Fruit fly (Drosophila melanogaster) whole organism, embryonic: ENCODE measurements around the gene CG5068.
A peak's percentile ranks its signal among the peaks of the same experiment; 100 is the strongest.

ENCODE experiments used
- Antp ChIP-seq: fragments of 200-800 bp; sonication (Bioruptor generic); optimal IDR thresholded peaks from 3 replicates; lab custom pipeline; 2016; ENCODE audit warnings: missing biosample characterization, missing genetic modification characterization
- Bdp1 ChIP-seq: fragments of 200-800 bp; sonication (Bioruptor generic); optimal IDR thresholded peaks from 3 replicates; lab custom pipeline; 2016; ENCODE audit warnings: missing biosample characterization, missing genetic modification characterization
- C15 ChIP-seq: fragments of 200-800 bp; sonication (Bioruptor generic); IDR thresholded peaks from 3 replicates; pipeline ENCODE4 v1.3.6; 2022; ENCODE audit warnings: missing biosample characterization, missing genetic modification characterization
- CG10654 ChIP-seq: fragments of 200-800 bp; sonication (Bioruptor generic); optimal IDR thresholded peaks from 2 replicates; lab custom pipeline; 2016; ENCODE audit warnings: missing biosample characterization, missing genetic modification characterization
- CG11695 ChIP-seq: fragments of 200-800 bp; sonication (Bioruptor generic); IDR thresholded peaks from 3 replicates; pipeline ENCODE4 v1.3.6; 2022; ENCODE audit warnings: missing biosample characterization, missing genetic modification characterization
- CG13296 ChIP-seq: fragments of 200-800 bp; sonication (Bioruptor generic); optimal IDR thresholded peaks from 3 replicates; lab custom pipeline; 2018; ENCODE audit warnings: missing biosample characterization, mild to moderate bottlenecking, missing genetic modification characterization
- CG14441 ChIP-seq: fragments of 200-800 bp; sonication (Bioruptor generic); IDR thresholded peaks from 2 replicates; pipeline ENCODE4 v1.3.6; 2022; ENCODE audit warnings: missing biosample characterization, missing genetic modification characterization
- CG15269 ChIP-seq: fragments of 200-800 bp; sonication (Bioruptor generic); optimal IDR thresholded peaks from 2 replicates; lab custom pipeline; 2018; ENCODE audit warnings: missing biosample characterization, mild to moderate bottlenecking, missing genetic modification characterization, moderate library complexity
- CG1529 ChIP-seq: fragments of 200-800 bp; sonication (Bioruptor generic); optimal IDR thresholded peaks from 3 replicates; lab custom pipeline; 2018; ENCODE audit warnings: missing biosample characterization, missing genetic modification characterization
- CG1647 ChIP-seq: fragments of 200-800 bp; sonication (Bioruptor generic); optimal IDR thresholded peaks from 3 replicates; lab custom pipeline; 2016; ENCODE audit warnings: missing biosample characterization, missing genetic modification characterization
- CG16813 ChIP-seq: fragments of 200-800 bp; sonication (Bioruptor generic); IDR thresholded peaks from 3 replicates; pipeline ENCODE4 v1.3.6; 2022; ENCODE audit warnings: missing biosample characterization, missing genetic modification characterization; ENCODE audit not compliant: partially characterized antibody
- CG16863 ChIP-seq: fragments of 200-800 bp; sonication (Bioruptor generic); optimal IDR thresholded peaks from 3 replicates; lab custom pipeline; 2016; ENCODE audit warnings: missing biosample characterization, missing genetic modification characterization
- CG17568 ChIP-seq: fragments of 200-800 bp; sonication (Bioruptor generic); optimal IDR thresholded peaks from 2 replicates; lab custom pipeline; 2018; ENCODE audit warnings: missing biosample characterization, mild to moderate bottlenecking, missing genetic modification characterization, moderate library complexity
- CG1832 ChIP-seq: fragments of 200-800 bp; sonication (Bioruptor generic); optimal IDR thresholded peaks from 2 replicates; lab custom pipeline; 2017; ENCODE audit warnings: missing biosample characterization, mild to moderate bottlenecking, missing genetic modification characterization, inconsistent platforms
- CG2199 ChIP-seq: fragments of 200-800 bp; sonication (Bioruptor generic); IDR thresholded peaks from 3 replicates; pipeline ENCODE4 v1.3.6; 2022; ENCODE audit warnings: missing biosample characterization, missing genetic modification characterization
- CG2202 ChIP-seq: fragments of 200-800 bp; sonication (Bioruptor generic); optimal IDR thresholded peaks from 2 replicates; lab custom pipeline; 2018; ENCODE audit warnings: missing biosample characterization, mild to moderate bottlenecking, missing genetic modification characterization
- CG3065 ChIP-seq: fragments of 200-800 bp; sonication (Bioruptor generic); optimal IDR thresholded peaks from 2 replicates; lab custom pipeline; 2016; ENCODE audit warnings: missing biosample characterization, missing genetic modification characterization
- CG4424 ChIP-seq: fragments of 200-800 bp; sonication (Bioruptor generic); optimal IDR thresholded peaks from 3 replicates; lab custom pipeline; 2016; ENCODE audit warnings: missing biosample characterization, missing genetic modification characterization
- CG6654 ChIP-seq: fragments of 200-800 bp; sonication (Bioruptor generic); optimal IDR thresholded peaks from 2 replicates; lab custom pipeline; 2017; ENCODE audit warnings: missing biosample characterization, mild to moderate bottlenecking, missing genetic modification characterization
- CG6854 ChIP-seq: fragments of 200-800 bp; sonication (Bioruptor generic); optimal IDR thresholded peaks from 3 replicates; lab custom pipeline; 2017; ENCODE audit warnings: missing biosample characterization, mild to moderate bottlenecking, missing genetic modification characterization
- CG7357 ChIP-seq: fragments of 200-800 bp; sonication (Bioruptor generic); IDR thresholded peaks from 3 replicates; pipeline ENCODE4 v1.3.6; 2022; ENCODE audit warnings: missing biosample characterization, missing genetic modification characterization
- CG8359 ChIP-seq: fragments of 200-800 bp; sonication (Bioruptor generic); optimal IDR thresholded peaks from 2 replicates; lab custom pipeline; 2017; ENCODE audit warnings: missing biosample characterization, mild to moderate bottlenecking, missing genetic modification characterization, borderline replicate concordance
- CG9727 ChIP-seq: fragments of 200-800 bp; sonication (Bioruptor generic); optimal IDR thresholded peaks from 3 replicates; lab custom pipeline; 2017; ENCODE audit warnings: missing biosample characterization, mild to moderate bottlenecking, missing genetic modification characterization
- D19A ChIP-seq: fragments of 200-800 bp; optimal IDR thresholded peaks from 3 replicates; lab custom pipeline; 2019; ENCODE audit warnings: missing biosample characterization, mild to moderate bottlenecking, missing genetic modification characterization, moderate library complexity
- Dek ChIP-seq: fragments of 200-800 bp; sonication (Bioruptor generic); optimal IDR thresholded peaks from 3 replicates; lab custom pipeline; 2019; ENCODE audit warnings: missing biosample characterization, mild to moderate bottlenecking, missing genetic modification characterization, moderate library complexity
- ERR ChIP-seq: fragments of 200-800 bp; sonication (Bioruptor generic); optimal IDR thresholded peaks from 2 replicates; lab custom pipeline; 2016; ENCODE audit warnings: missing biosample characterization, missing genetic modification characterization
- Ets97D ChIP-seq: fragments of 200-800 bp; sonication (Bioruptor generic); optimal IDR thresholded peaks from 3 replicates; lab custom pipeline; 2016; ENCODE audit warnings: missing biosample characterization, missing genetic modification characterization
- HmgZ ChIP-seq: fragments of 200-800 bp; sonication (Bioruptor generic); optimal IDR thresholded peaks from 2 replicates; lab custom pipeline; 2018; ENCODE audit warnings: missing biosample characterization, mild to moderate bottlenecking, missing genetic modification characterization
- Hr51 ChIP-seq, 2 experiments: fragments of 200-800 bp; sonication (Bioruptor generic); optimal IDR thresholded peaks; 2 replicates in 1 of 2; 3 replicates in 1 of 2; lab custom pipeline; 2016 to 2018; ENCODE audit warnings: missing biosample characterization in 2 of 2, missing genetic modification characterization in 2 of 2, mild to moderate bottlenecking in 1 of 2, moderate library complexity in 1 of 2
- Jarid2 ChIP-seq: fragments of 200-800 bp; sonication (Bioruptor generic); optimal IDR thresholded peaks from 3 replicates; lab custom pipeline; 2017; ENCODE audit warnings: mild to moderate bottlenecking, missing biosample characterization, missing genetic modification reagents, missing genetic modification characterization
- Mrtf ChIP-seq: fragments of 200-800 bp; sonication (Bioruptor generic); IDR thresholded peaks from 3 replicates; pipeline ENCODE4 v1.3.6; 2022; ENCODE audit warnings: missing biosample characterization, missing genetic modification characterization
- NK7.1 ChIP-seq: fragments of 200-800 bp; sonication (Bioruptor generic); optimal IDR thresholded peaks from 3 replicates; lab custom pipeline; 2016; ENCODE audit warnings: missing biosample characterization, missing genetic modification characterization
- Neu2 ChIP-seq: fragments of 200-800 bp; sonication (Bioruptor generic); optimal IDR thresholded peaks from 3 replicates; lab custom pipeline; 2016; ENCODE audit warnings: missing biosample characterization, missing genetic modification characterization, borderline replicate concordance
- Sry-β ChIP-seq: fragments of 200-800 bp; sonication (Bioruptor generic); optimal IDR thresholded peaks from 2 replicates; lab custom pipeline; 2018; ENCODE audit warnings: missing biosample characterization, mild to moderate bottlenecking, missing genetic modification characterization, moderate library complexity
- Sry-δ ChIP-seq: fragments of 200-800 bp; sonication (Bioruptor generic); optimal IDR thresholded peaks from 2 replicates; lab custom pipeline; 2016; ENCODE audit warnings: missing biosample characterization, missing genetic modification characterization
- Stat92E ChIP-seq, 3 experiments: fragments of >200 bp in 2 of 3; fragments of 200-800 bp in 1 of 3; sonication (Bioruptor generic) in 1 of 3; optimal IDR thresholded peaks; 2 replicates each; lab custom pipeline; 2017 to 2019; ENCODE audit warnings: missing biosample characterization in 3 of 3, missing genetic modification characterization in 3 of 3, mild to moderate bottlenecking in 1 of 3, moderate library complexity in 1 of 3
- Taf1 ChIP-seq: fragments of 200-800 bp; sonication (Bioruptor generic); IDR thresholded peaks from 2 replicates; pipeline ENCODE4 v1.3.6; 2022; ENCODE audit warnings: missing biosample characterization, missing genetic modification characterization
- amos ChIP-seq: fragments of 200-800 bp; sonication (Bioruptor generic); IDR thresholded peaks from 2 replicates; pipeline ENCODE4 v1.3.6; 2022; ENCODE audit warnings: missing biosample characterization, missing genetic modification characterization; ENCODE audit not compliant: partially characterized antibody
- cato ChIP-seq: fragments of 200-800 bp; sonication (Bioruptor generic); optimal IDR thresholded peaks from 2 replicates; lab custom pipeline; 2016; ENCODE audit warnings: missing biosample characterization, missing genetic modification characterization, borderline replicate concordance
- dan ChIP-seq: fragments of 200-800 bp; sonication (Bioruptor generic); IDR thresholded peaks from 2 replicates; pipeline ENCODE4 v1.3.6; 2022; ENCODE audit warnings: missing biosample characterization, missing genetic modification characterization
- jing ChIP-seq: fragments of 200-800 bp; sonication (Bioruptor generic); optimal IDR thresholded peaks from 2 replicates; lab custom pipeline; 2018; ENCODE audit warnings: missing biosample characterization, mild to moderate bottlenecking, missing genetic modification characterization
- mam ChIP-seq: fragments of 200-800 bp; sonication (Bioruptor generic); optimal IDR thresholded peaks from 3 replicates; lab custom pipeline; 2016; ENCODE audit warnings: missing biosample characterization, missing genetic modification characterization
- onecut ChIP-seq: fragments of 200-800 bp; sonication (Bioruptor generic); IDR thresholded peaks from 2 replicates; pipeline ENCODE4 v1.3.6; 2022; ENCODE audit warnings: missing biosample characterization, missing genetic modification characterization
- p53 ChIP-seq: fragments of 200-800 bp; sonication (Bioruptor generic); optimal IDR thresholded peaks from 2 replicates; lab custom pipeline; 2016; ENCODE audit warnings: missing biosample characterization, missing genetic modification characterization
- pb ChIP-seq: fragments of 200-800 bp; sonication (Bioruptor generic); optimal IDR thresholded peaks from 3 replicates; lab custom pipeline; 2016; ENCODE audit warnings: missing biosample characterization, missing genetic modification characterization
- pho ChIP-seq: fragments of 200-800 bp; sonication (Bioruptor generic); optimal IDR thresholded peaks from 2 replicates; lab custom pipeline; 2016; ENCODE audit warnings: missing biosample characterization, missing genetic modification characterization
- ro ChIP-seq: fragments of 200-800 bp; sonication (Bioruptor generic); IDR thresholded peaks from 2 replicates; pipeline ENCODE4 v1.3.6; 2022; ENCODE audit warnings: missing biosample characterization, missing genetic modification characterization
- sima ChIP-seq: fragments of 200-800 bp; sonication (Bioruptor generic); optimal IDR thresholded peaks from 2 replicates; lab custom pipeline; 2016; ENCODE audit warnings: missing biosample characterization, missing genetic modification characterization
- tna ChIP-seq: fragments of 200-800 bp; sonication (Bioruptor generic); IDR thresholded peaks from 2 replicates; pipeline ENCODE4 v1.3.6; 2022; ENCODE audit warnings: missing biosample characterization, missing genetic modification characterization; ENCODE audit not compliant: partially characterized antibody
- toy ChIP-seq: fragments of 200-800 bp; sonication (Bioruptor generic); IDR thresholded peaks from 2 replicates; pipeline ENCODE4 v1.3.6; 2022; ENCODE audit warnings: missing biosample characterization, missing genetic modification characterization

Gene CG5068

dm6 chr3L:8978678-8979413 lies 7.7 kb upstream of the CG5068 start (continued):
- no peak for TF ChIP-seq mam (GFP tag; lab: Kevin White, UChicago)
- no peak for TF ChIP-seq Sry-δ
- TF ChIP-seq jing (GFP tag; lab: Kevin White, UChicago): no peak
- TF ChIP-seq D19A: no peak
- no peak for TF ChIP-seq pho (GFP tag; lab: Kevin White, UChicago)
- TF ChIP-seq CG16813: no peak
- TF ChIP-seq onecut (GFP tag; lab: Robert Waterston, UW): no peak
- TF ChIP-seq CG13296 (GFP tag; lab: Kevin White, UChicago): no peak
- peak in 1 of 2 experiments; percentile 26 for TF ChIP-seq Hr51 (GFP tag; optimal IDR thresholded peaks at IDR 0.05; lab: Kevin White, UChicago)
- TF ChIP-seq CG14441 (GFP tag; lab: Robert Waterston, UW): peak; percentile 42; the same call in 1 of the 2 replicates
- TF ChIP-seq Ets97D (GFP tag; lab: Kevin White, UChicago): no peak
- no peak for TF ChIP-seq cato
- no peak for TF ChIP-seq CG2202
- no peak for TF ChIP-seq dan (GFP tag; lab: Robert Waterston, UW)
- TF ChIP-seq sima (GFP tag; lab: Kevin White, UChicago): no peak
- TF ChIP-seq Jarid2 (GFP tag; lab: Kevin White, UChicago): no peak
- no peak for TF ChIP-seq CG10654 (GFP tag; lab: Kevin White, UChicago)
- TF ChIP-seq Neu2 (GFP tag; lab: Kevin White, UChicago): no peak
- no peak for TF ChIP-seq CG17568 (GFP tag; lab: Kevin White, UChicago)
- no peak for TF ChIP-seq toy (GFP tag; lab: Robert Waterston, UW)
- TF ChIP-seq Dek (tag; lab: Kevin White, UChicago): no peak
- no peak for TF ChIP-seq pb (GFP tag; lab: Kevin White, UChicago)
- TF ChIP-seq CG1529: peak; percentile 12
- TF ChIP-seq CG1647: no peak
- TF ChIP-seq Bdp1 (GFP tag; lab: Kevin White, UChicago): no peak
- 0 out of 3 replicates have a peak, but pooled peaks have one; percentile 13 for TF ChIP-seq CG7357 (GFP tag; lab: Robert Waterston, UW)
- no peak for TF ChIP-seq ro (GFP tag; lab: Robert Waterston, UW)
- TF ChIP-seq CG16863: no peak
- no peak for TF ChIP-seq ERR (GFP tag; lab: Kevin White, UChicago)
- no peak for TF ChIP-seq CG3065 (GFP tag; lab: Kevin White, UChicago)
- TF ChIP-seq CG9727: no peak
- TF ChIP-seq CG11695: no peak
- TF ChIP-seq HmgZ (tag; lab: Kevin White, UChicago): no peak
- no peak for TF ChIP-seq NK7.1 (GFP tag; lab: Kevin White, UChicago)
- TF ChIP-seq Mrtf (GFP tag; lab: Robert Waterston, UW): no peak
- TF ChIP-seq CG15269 (tag; lab: Kevin White, UChicago): no peak
- TF ChIP-seq C15 (GFP tag; lab: Robert Waterston, UW): no peak
- no peak for TF ChIP-seq CG4424 (GFP tag; lab: Kevin White, UChicago)
- no peak for TF ChIP-seq CG6854 (GFP tag; lab: Kevin White, UChicago)
- no peak for TF ChIP-seq Sry-β
- TF ChIP-seq CG6654: no peak
- no peak for TF ChIP-seq amos
- TF ChIP-seq tna (GFP tag; lab: Robert Waterston, UW): no peak
- no peak for TF ChIP-seq CG2199 (GFP tag; lab: Robert Waterston, UW)
- TF ChIP-seq CG1832 (GFP tag; lab: Kevin White, UChicago): no peak
- no peak for TF ChIP-seq Stat92E (GFP tag; optimal IDR thresholded peaks at IDR 0.05; lab: Kevin White, UChicago)
- TF ChIP-seq p53 (GFP tag; lab: Kevin White, UChicago): no peak
- no peak for TF ChIP-seq Antp (GFP tag; lab: Kevin White, UChicago)
- no peak for TF ChIP-seq CG8359 (GFP tag; lab: Kevin White, UChicago)
- no peak for TF ChIP-seq Taf1 (GFP tag; lab: Robert Waterston, UW)
